Worm (Caenorhabditis elegans) whole organism, L1 larva: ENCODE data around the gene tra-1.
A peak's percentile ranks its signal among the peaks of the same experiment; 100 is the strongest.

ENCODE experiments used
- C16A3.4 ChIP-seq: fragments of 150-350 bp; optimal IDR thresholded peaks from 2 replicates; lab custom pipeline; 2014; ENCODE audit warnings: missing biosample characterization, missing genetic modification characterization
- Y116A8C.19 ChIP-seq: sonication (generic microtip); optimal IDR thresholded peaks from 2 replicates; lab custom pipeline; 2016; ENCODE audit warnings: missing compliant biosample characterization, missing genetic modification characterization, borderline replicate concordance
- alr-1 ChIP-seq: fragments of 200-800 bp; sonication (Bioruptor generic); optimal IDR thresholded peaks from 2 replicates; lab custom pipeline; 2018; ENCODE audit warnings: borderline replicate concordance, mild to moderate bottlenecking, missing genetic modification characterization, missing compliant biosample characterization
- ama-1 ChIP-seq: fragments of 150-350 bp; optimal IDR thresholded peaks from 2 replicates; lab custom pipeline; 2014
- blmp-1 ChIP-seq: fragments of 150-350 bp; optimal IDR thresholded peaks from 2 replicates; lab custom pipeline; 2014; ENCODE audit warnings: missing biosample characterization, missing genetic modification characterization
- ceh-88 ChIP-seq: fragments of 200-800 bp; sonication (Bioruptor generic); IDR thresholded peaks from 2 replicates; pipeline ENCODE4 v1.3.6; 2022; ENCODE audit warnings: missing genetic modification characterization, missing compliant biosample characterization
- ces-1 ChIP-seq: fragments of 150-350 bp; optimal IDR thresholded peaks from 2 replicates; lab custom pipeline; 2014; ENCODE audit warnings: missing biosample characterization, missing genetic modification reagents, missing genetic modification characterization
- elt-2 ChIP-seq: sonication (generic microtip); optimal IDR thresholded peaks from 2 replicates; lab custom pipeline; 2016; ENCODE audit warnings: missing genetic modification characterization, mild to moderate bottlenecking, inconsistent platforms, missing compliant biosample characterization, missing genetic modification reagents
- elt-3 ChIP-seq, 6 experiments: fragments of 150-350 bp in 1 of 6; sonication (generic microtip); optimal IDR thresholded peaks; 2 replicates each; lab custom pipeline; 2017 to 2018; ENCODE audit warnings: missing biosample characterization in 6 of 6, missing genetic modification characterization in 6 of 6, inconsistent platforms in 1 of 6
- fkh-4 ChIP-seq: sonication (generic microtip); optimal IDR thresholded peaks from 2 replicates; lab custom pipeline; 2016; ENCODE audit warnings: missing compliant biosample characterization, missing genetic modification characterization, borderline replicate concordance
- fkh-8 ChIP-seq: sonication (generic microtip); optimal IDR thresholded peaks from 2 replicates; lab custom pipeline; 2016; ENCODE audit warnings: mild to moderate bottlenecking, missing genetic modification characterization, missing compliant biosample characterization
- grh-1 ChIP-seq: fragments of 200-800 bp; sonication (Bioruptor generic); IDR thresholded peaks from 2 replicates; pipeline ENCODE4 v1.3.6; 2022; ENCODE audit warnings: missing genetic modification reagents, missing genetic modification characterization, missing compliant biosample characterization
- irx-1 ChIP-seq: sonication (generic microtip); optimal IDR thresholded peaks from 2 replicates; lab custom pipeline; 2016; ENCODE audit warnings: missing genetic modification characterization, missing compliant biosample characterization
- isw-1 ChIP-seq: fragments of 200-800 bp; sonication (Bioruptor generic); IDR thresholded peaks from 2 replicates; pipeline ENCODE4 v1.3.6; 2022; ENCODE audit warnings: missing genetic modification characterization, missing compliant biosample characterization
- lin-13 ChIP-seq: fragments of 150-350 bp; optimal IDR thresholded peaks from 2 replicates; lab custom pipeline; 2014; ENCODE audit warnings: missing biosample characterization, missing genetic modification reagents, missing genetic modification characterization
- lin-14 ChIP-seq: fragments of 200-800 bp; sonication (Bioruptor generic); optimal IDR thresholded peaks from 2 replicates; lab custom pipeline; 2018; ENCODE audit warnings: mild to moderate bottlenecking, missing genetic modification characterization, moderate library complexity, missing compliant biosample characterization
- lin-15B ChIP-seq: fragments of 150-350 bp; sonication (generic microtip); optimal IDR thresholded peaks from 3 replicates; lab custom pipeline; 2014; ENCODE audit warnings: missing biosample characterization, missing genetic modification characterization
- lin-35 ChIP-seq, 2 experiments: fragments of 150-350 bp; optimal IDR thresholded peaks; 2 replicates each; lab custom pipeline; 2014; ENCODE audit warnings: missing biosample characterization in 2 of 2, missing genetic modification characterization in 2 of 2, missing genetic modification reagents in 2 of 2
- lsy-2 ChIP-seq, 2 experiments: fragments of 150-350 bp; optimal IDR thresholded peaks; 2 replicates each; lab custom pipeline; 2014; ENCODE audit warnings: missing biosample characterization in 2 of 2, missing genetic modification characterization in 2 of 2
- mab-9 ChIP-seq: fragments of 200-800 bp; sonication (Bioruptor generic); IDR thresholded peaks from 2 replicates; pipeline ENCODE4 v1.3.6; 2022; ENCODE audit warnings: missing genetic modification reagents, missing genetic modification characterization, missing compliant biosample characterization
- mef-2 ChIP-seq: fragments of 150-350 bp; optimal IDR thresholded peaks from 2 replicates; lab custom pipeline; 2014; ENCODE audit warnings: missing biosample characterization, missing genetic modification characterization
- mep-1 ChIP-seq: fragments of 150-350 bp; optimal IDR thresholded peaks from 2 replicates; lab custom pipeline; 2014; ENCODE audit warnings: missing biosample characterization, missing genetic modification characterization
- nhr-11 ChIP-seq: fragments of 150-350 bp; optimal IDR thresholded peaks from 2 replicates; lab custom pipeline; 2014; ENCODE audit warnings: missing biosample characterization, missing genetic modification characterization
- nhr-237 ChIP-seq: fragments of 150-350 bp; optimal IDR thresholded peaks from 2 replicates; lab custom pipeline; 2014; ENCODE audit warnings: missing biosample characterization, missing genetic modification characterization
- nhr-71 ChIP-seq: sonication (generic microtip); optimal IDR thresholded peaks from 2 replicates; lab custom pipeline; 2016; ENCODE audit warnings: mild to moderate bottlenecking, missing genetic modification characterization, moderate library complexity, missing compliant biosample characterization
- nhr-76 ChIP-seq: sonication (generic microtip); optimal IDR thresholded peaks from 2 replicates; lab custom pipeline; 2017; ENCODE audit warnings: missing biosample characterization, missing genetic modification characterization
- nhr-84 ChIP-seq: sonication (generic microtip); optimal IDR thresholded peaks from 2 replicates; lab custom pipeline; 2017; ENCODE audit warnings: missing biosample characterization, missing genetic modification characterization
- nhr-85 ChIP-seq: sonication (generic microtip); peaks from one replicate; lab custom pipeline; 2016; ENCODE audit warnings: missing genetic modification characterization, inconsistent platforms, missing compliant biosample characterization
- nhr-90 ChIP-seq: sonication (generic microtip); optimal IDR thresholded peaks from 2 replicates; lab custom pipeline; 2016; ENCODE audit warnings: mild to moderate bottlenecking, missing genetic modification characterization, missing compliant biosample characterization; ENCODE audit not compliant: poor library complexity
- pag-3 ChIP-seq: sonication (generic microtip); optimal IDR thresholded peaks from 2 replicates; lab custom pipeline; 2017; ENCODE audit warnings: missing genetic modification characterization, mild to moderate bottlenecking, missing compliant biosample characterization, antibody characterized with exemption, borderline replicate concordance; ENCODE audit not compliant: insufficient read depth
- rnt-1 ChIP-seq: sonication (generic microtip); optimal IDR thresholded peaks from 2 replicates; lab custom pipeline; 2016; ENCODE audit warnings: mild to moderate bottlenecking, missing genetic modification characterization, moderate library complexity, missing compliant biosample characterization
- skn-1 ChIP-seq: fragments of 150-350 bp; optimal IDR thresholded peaks from 2 replicates; lab custom pipeline; 2014; ENCODE audit warnings: missing biosample characterization, missing genetic modification characterization
- snpc-4 ChIP-seq: fragments of 150-350 bp; optimal IDR thresholded peaks from 2 replicates; lab custom pipeline; 2014; ENCODE audit warnings: missing biosample characterization, missing genetic modification characterization
- snu-23 ChIP-seq: sonication (generic microtip); optimal IDR thresholded peaks from 2 replicates; lab custom pipeline; 2016; ENCODE audit warnings: missing genetic modification characterization, missing compliant biosample characterization
- unc-130 ChIP-seq: fragments of 150-350 bp; optimal IDR thresholded peaks from 2 replicates; lab custom pipeline; 2017; ENCODE audit warnings: missing biosample characterization, missing genetic modification characterization, inconsistent platforms
- unc-62 ChIP-seq: fragments of 150-350 bp; optimal IDR thresholded peaks from 2 replicates; lab custom pipeline; 2014; ENCODE audit warnings: missing biosample characterization, missing genetic modification reagents, missing genetic modification characterization
- unc-98 ChIP-seq: fragments of 200-800 bp; sonication (Bioruptor generic); IDR thresholded peaks from 2 replicates; pipeline ENCODE4 v1.3.6; 2022; ENCODE audit warnings: missing genetic modification characterization, missing compliant biosample characterization
- xbp-1 ChIP-seq: sonication (generic microtip); optimal IDR thresholded peaks from 2 replicates; lab custom pipeline; 2016; ENCODE audit warnings: missing genetic modification characterization, missing compliant biosample characterization
- zip-4 ChIP-seq: fragments of 200-800 bp; sonication (Bioruptor generic); optimal IDR thresholded peaks from 2 replicates; lab custom pipeline; 2018; ENCODE audit warnings: mild to moderate bottlenecking, missing genetic modification characterization, moderate library complexity, missing compliant biosample characterization

tra-1 gene

DNA sequence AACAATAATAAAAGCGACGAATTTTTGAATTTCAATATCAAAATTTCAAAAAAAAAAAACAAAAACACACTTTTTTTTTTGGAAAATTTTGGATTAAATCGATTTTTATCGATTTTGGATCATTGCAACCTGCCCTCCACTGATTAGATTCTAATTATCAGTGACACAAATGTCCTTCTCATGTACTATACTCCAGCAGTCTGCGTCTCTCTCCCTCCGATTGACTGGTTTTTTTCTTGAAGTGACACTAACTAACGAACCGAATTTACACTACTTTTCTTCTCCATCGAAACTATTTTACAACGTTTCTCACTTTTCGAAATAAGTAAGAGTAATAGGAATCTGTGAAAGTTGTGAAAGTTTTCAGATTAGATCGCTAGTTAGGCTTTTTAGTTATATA lies 45.8 kb upstream of the tra-1 start:
- TF ChIP-seq irx-1 (tag; lab: Kevin White, UChicago) (no peak), unc-130 (tag; lab: Kevin White, UChicago) (no peak), lin-14 (GFP tag; lab: Kevin White, UChicago) (peak; percentile 21), ama-1 (lab: Kevin White, UChicago) (no peak), lin-13 (no peak), skn-1 (tag; lab: Kevin White, UChicago) (no peak), nhr-85 (tag; lab: Kevin White, UChicago) (peak; percentile 67), snu-23 (GFP tag; lab: Kevin White, UChicago) (peak; percentile 11), blmp-1 (tag; lab: Kevin White, UChicago) (peak; percentile 63), rnt-1 (no peak), nhr-90 (tag; lab: Kevin White, UChicago) (peak; percentile 13), nhr-76 (tag; lab: Kevin White, UChicago) (no peak), C16A3.4 (no peak), lin-35 (GFP tag; optimal IDR thresholded peaks at IDR 0.05; lab: Kevin White, UChicago) (peak in 1 of 2 experiments; percentile 16), pag-3 (tag; lab: Kevin White, UChicago) (no peak), ces-1 (GFP tag; lab: Kevin White, UChicago) (no peak), elt-3 (tag; optimal IDR thresholded peaks at IDR 0.05; lab: Kevin White, UChicago) (peak in 4 of 6 experiments; percentile 29 to 77 (median 54)), mab-9 (GFP tag; lab: Robert Waterston, UW) (no peak), nhr-11 (no peak), mep-1 (tag; lab: Kevin White, UChicago) (peak; percentile 6), lin-15B (no peak), nhr-237 (tag; lab: Kevin White, UChicago) (no peak), zip-4 (no peak), Y116A8C.19 (tag; lab: Kevin White, UChicago) (no peak), fkh-4 (no peak), isw-1 (GFP tag; lab: Robert Waterston, UW) (no peak), alr-1 (tag; lab: Kevin White, UChicago) (no peak)

- no peak for TF ChIP-seq lin-35 (GFP tag; optimal IDR thresholded peaks at IDR 0.05; lab: Kevin White, UChicago)
- TF ChIP-seq nhr-84, result no peak
- no peak for TF ChIP-seq lsy-2 (tag; optimal IDR thresholded peaks at IDR 0.05; lab: Kevin White, UChicago)
- TF ChIP-seq ama-1 (lab: Kevin White, UChicago), result no peak
- no peak for TF ChIP-seq irx-1 (tag; lab: Kevin White, UChicago)
- no peak for TF ChIP-seq rnt-1
These were observed 43.8 kb upstream of the tra-1 start for ce11 chrIII:11238790-11239189.

DNA sequence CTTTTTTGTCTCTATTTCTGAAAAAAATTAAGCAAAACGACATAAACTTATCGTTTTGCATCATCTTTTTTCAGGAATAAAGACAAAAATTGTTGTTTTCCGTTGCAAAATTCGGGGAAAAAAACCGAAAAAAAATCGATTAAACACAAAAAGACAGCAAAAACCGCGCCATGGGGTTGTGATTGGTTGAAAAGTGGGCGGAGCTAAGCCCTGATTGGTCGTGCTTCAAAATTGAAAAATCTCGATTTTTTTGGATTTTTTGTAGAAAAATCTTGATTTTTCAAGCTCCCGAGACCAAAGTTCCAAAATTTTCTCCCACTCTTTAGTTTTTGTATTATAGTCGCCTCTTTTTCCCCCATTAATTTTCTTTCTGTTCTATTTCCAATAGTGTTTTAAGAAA lies 43.3 kb upstream of the tra-1 start:
- TF ChIP-seq grh-1 (GFP tag; lab: Robert Waterston, UW), result no peak
- no peak for TF ChIP-seq unc-130 (tag; lab: Kevin White, UChicago)
- TF ChIP-seq lsy-2 (tag; optimal IDR thresholded peaks at IDR 0.05; lab: Kevin White, UChicago), result no peak
- no peak for TF ChIP-seq elt-3 (tag; optimal IDR thresholded peaks at IDR 0.05; lab: Kevin White, UChicago)
- TF ChIP-seq unc-98 (GFP tag; lab: Robert Waterston, UW), result no peak
- no peak for TF ChIP-seq ama-1 (lab: Kevin White, UChicago)
- no peak for TF ChIP-seq mef-2 (tag; lab: Kevin White, UChicago)
- TF ChIP-seq nhr-85 (tag; lab: Kevin White, UChicago), result no peak
- no peak for TF ChIP-seq zip-4
- TF ChIP-seq snpc-4 (tag; lab: Kevin White, UChicago), result no peak
- no peak for TF ChIP-seq nhr-71 (tag; lab: Kevin White, UChicago)
- no peak for TF ChIP-seq lin-13
- TF ChIP-seq ceh-88 (GFP tag; lab: Robert Waterston, UW), result no peak
- TF ChIP-seq fkh-8 (tag; lab: Kevin White, UChicago), result no peak
- TF ChIP-seq unc-62 (GFP tag; lab: Kevin White, UChicago), result no peak
- no peak for TF ChIP-seq lin-15B
- no peak for TF ChIP-seq xbp-1 (tag; lab: Kevin White, UChicago)
- TF ChIP-seq elt-2 (tag; lab: Kevin White, UChicago), result no peak
